Worm (Caenorhabditis elegans): ENCODE measurements around the gene R07E3.7.

R07E3.7 gene

ce11 chrX:10355650-10356049 lies at the start of gene R07E3.7:
Gene R07E3.7, minus strand, starts transcription at chrX:10355750.
- TF ChIP-seq nhr-11 (tag; optimal IDR thresholded peaks at IDR 0.05) (no peak), ceh-6 (GFP tag; optimal IDR thresholded peaks at IDR 0.05) (no peak), unc-55 (GFP tag; optimal IDR thresholded peaks at IDR 0.05) (no peak), dmd-4 (tag; optimal IDR thresholded peaks at IDR 0.05; ENCODE audit: borderline replicate concordance) (no peak), unc-42 (tag; optimal IDR thresholded peaks at IDR 0.05) (no peak), fax-1 (tag; optimal IDR thresholded peaks at IDR 0.05) (no peak), madf-2 (tag; optimal IDR thresholded peaks at IDR 0.05) (no peak), F13H6.1 (tag; optimal IDR thresholded peaks at IDR 0.05) (no peak), K02D7.2 (tag; optimal IDR thresholded peaks at IDR 0.05) (no peak), hlh-6 (tag; optimal IDR thresholded peaks at IDR 0.05) (no peak), mec-3 (tag; optimal IDR thresholded peaks at IDR 0.05; ENCODE audit: borderline replicate concordance) (no peak), pax-1 (tag; optimal IDR thresholded peaks at IDR 0.05) (no peak), pqm-1 (tag; optimal IDR thresholded peaks at IDR 0.05) (no peak), ahr-1 (tag; optimal IDR thresholded peaks at IDR 0.05) (no peak), lin-11 (tag; optimal IDR thresholded peaks at IDR 0.05) (no peak), fkh-10 (GFP tag; optimal IDR thresholded peaks at IDR 0.05) (no peak), unc-86 (tag; optimal IDR thresholded peaks at IDR 0.05) (no peak)

ce11 chrX:10404051-10404450 lies 48.5 kb upstream of the R07E3.7 start:
- TF ChIP-seq gmeb-2 (tag; optimal IDR thresholded peaks at IDR 0.05) = no peak
- no peak for TF ChIP-seq lim-6 (tag; optimal IDR thresholded peaks at IDR 0.05)
- no peak for TF ChIP-seq rnt-1 (tag; optimal IDR thresholded peaks at IDR 0.05)
- no peak for TF ChIP-seq tbx-2 (tag; optimal IDR thresholded peaks at IDR 0.05)
- no peak for TF ChIP-seq hlh-15 (tag; optimal IDR thresholded peaks at IDR 0.05)
- TF ChIP-seq ceh-24 (tag; optimal IDR thresholded peaks at IDR 0.05) = no peak
- TF ChIP-seq F13H6.1 (tag; optimal IDR thresholded peaks at IDR 0.05) = no peak
- no peak for TF ChIP-seq odd-2 (tag; optimal IDR thresholded peaks at IDR 0.05)
- TF ChIP-seq ceh-22 (tag; optimal IDR thresholded peaks at IDR 0.05) = no peak
- TF ChIP-seq pros-1 (tag; optimal IDR thresholded peaks at IDR 0.05) = no peak
- TF ChIP-seq eyg-1 (tag; optimal IDR thresholded peaks at IDR 0.05) = no peak
- no peak for TF ChIP-seq ama-1 (optimal IDR thresholded peaks at IDR 0.05)
- TF ChIP-seq ets-4 (tag; optimal IDR thresholded peaks at IDR 0.05) = no peak
- TF ChIP-seq che-1 (tag; optimal IDR thresholded peaks at IDR 0.05) = no peak

- TF ChIP-seq hlh-15 (tag; optimal IDR thresholded peaks at IDR 0.05) = no peak
- TF ChIP-seq rnt-1 (tag; optimal IDR thresholded peaks at IDR 0.05) = no peak
- no peak for TF ChIP-seq ets-4 (tag; optimal IDR thresholded peaks at IDR 0.05)
- TF ChIP-seq pat-9 (tag; optimal IDR thresholded peaks at IDR 0.05) = no peak
- no peak for TF ChIP-seq pqm-1 (tag; optimal IDR thresholded peaks at IDR 0.05)
- no peak for TF ChIP-seq sox-2 (GFP tag; IDR thresholded peaks at IDR 0.05)
- no peak for TF ChIP-seq ceh-9 (tag; optimal IDR thresholded peaks at IDR 0.05)
- no peak for TF ChIP-seq hlh-30 (tag; optimal IDR thresholded peaks at IDR 0.05; ENCODE audit: insufficient read depth)
- TF ChIP-seq lim-6 (tag; optimal IDR thresholded peaks at IDR 0.05) = no peak
- TF ChIP-seq nhr-11 (tag; optimal IDR thresholded peaks at IDR 0.05) = no peak
- TF ChIP-seq pros-1 (tag; optimal IDR thresholded peaks at IDR 0.05) = no peak
- no peak for TF ChIP-seq ztf-16 (tag; optimal IDR thresholded peaks at IDR 0.05)
- no peak for TF ChIP-seq ama-1 (optimal IDR thresholded peaks at IDR 0.05)
- no peak for TF ChIP-seq ceh-6 (GFP tag; optimal IDR thresholded peaks at IDR 0.05)
- TF ChIP-seq che-1 (tag; optimal IDR thresholded peaks at IDR 0.05) = no peak
- TF ChIP-seq syd-9 (tag; optimal IDR thresholded peaks at IDR 0.05) = no peak
- TF ChIP-seq sdc-2 (tag; optimal IDR thresholded peaks at IDR 0.05) = no peak
- TF ChIP-seq nhr-232 (tag; optimal IDR thresholded peaks at IDR 0.05) = no peak
- TF ChIP-seq unc-86 (tag; optimal IDR thresholded peaks at IDR 0.05) = no peak
- TF ChIP-seq dmd-4 (tag; optimal IDR thresholded peaks at IDR 0.05; ENCODE audit: borderline replicate concordance) = no peak
These were observed 45.6 kb upstream of the R07E3.7 start for ce11 chrX:10401118-10401517.
